Fruit fly (Drosophila melanogaster) whole organism, embryonic: Measurements from ENCODE around the gene Trl.

ENCODE experiments used
- Ada2b ChIP-seq: fragments of 200-800 bp; sonication (Bioruptor generic); IDR thresholded peaks from 2 replicates; pipeline ENCODE4 v1.3.6; 2022; ENCODE audit warnings: missing biosample characterization, missing genetic modification characterization
- Adf1 ChIP-seq: fragments of 200-800 bp; sonication (Bioruptor generic); IDR thresholded peaks from 2 replicates; pipeline ENCODE4 v1.3.6; 2022; ENCODE audit warnings: missing biosample characterization, missing genetic modification characterization
- Atf6 ChIP-seq: fragments of 200-800 bp; sonication (Bioruptor generic); IDR thresholded peaks from 2 replicates; pipeline ENCODE4 v1.3.6; 2022; ENCODE audit warnings: missing biosample characterization, missing genetic modification characterization
- C15 ChIP-seq: fragments of 200-800 bp; sonication (Bioruptor generic); IDR thresholded peaks from 3 replicates; pipeline ENCODE4 v1.3.6; 2022; ENCODE audit warnings: missing biosample characterization, missing genetic modification characterization
- CG10147 ChIP-seq: fragments of 200-800 bp; sonication (Bioruptor generic); optimal IDR thresholded peaks from 2 replicates; lab custom pipeline; 2019; ENCODE audit warnings: missing biosample characterization, mild to moderate bottlenecking, missing genetic modification characterization, moderate library complexity
- CG13424 ChIP-seq: fragments of 200-800 bp; sonication (Bioruptor generic); optimal IDR thresholded peaks from 2 replicates; lab custom pipeline; 2019; ENCODE audit warnings: missing biosample characterization, mild to moderate bottlenecking, missing genetic modification characterization, moderate library complexity
- CG14710 ChIP-seq: fragments of 200-800 bp; sonication (Bioruptor generic); optimal IDR thresholded peaks from 3 replicates; lab custom pipeline; 2019; ENCODE audit warnings: missing biosample characterization, mild to moderate bottlenecking, missing genetic modification characterization, moderate library complexity
- CG15514 ChIP-seq: fragments of 200-800 bp; sonication (Bioruptor generic); optimal IDR thresholded peaks from 3 replicates; lab custom pipeline; 2017; ENCODE audit warnings: missing biosample characterization, missing genetic modification characterization, mild to moderate bottlenecking, moderate library complexity, missing genetic modification reagents
- CG15696 ChIP-seq: fragments of 200-800 bp; sonication (Bioruptor generic); optimal IDR thresholded peaks from 2 replicates; lab custom pipeline; 2019; ENCODE audit warnings: missing biosample characterization, mild to moderate bottlenecking, missing genetic modification characterization, moderate library complexity
- CG17568 ChIP-seq: fragments of 200-800 bp; sonication (Bioruptor generic); optimal IDR thresholded peaks from 2 replicates; lab custom pipeline; 2018; ENCODE audit warnings: missing biosample characterization, mild to moderate bottlenecking, missing genetic modification characterization, moderate library complexity
- CG18599 ChIP-seq: fragments of 200-800 bp; sonication (Bioruptor generic); optimal IDR thresholded peaks from 3 replicates; lab custom pipeline; 2017; ENCODE audit warnings: missing biosample characterization, missing genetic modification characterization, mild to moderate bottlenecking, moderate library complexity, missing genetic modification reagents
- CG2875 ChIP-seq: fragments of 200-800 bp; sonication (Bioruptor generic); optimal IDR thresholded peaks from 2 replicates; lab custom pipeline; 2017; ENCODE audit warnings: missing biosample characterization, mild to moderate bottlenecking, missing genetic modification characterization, missing genetic modification reagents
- CG4730 ChIP-seq: fragments of 200-800 bp; sonication (Bioruptor generic); IDR thresholded peaks from 2 replicates; pipeline ENCODE4 v1.3.6; 2022; ENCODE audit warnings: missing biosample characterization, missing genetic modification characterization
- CG5180 ChIP-seq: fragments of 200-800 bp; sonication (Bioruptor generic); optimal IDR thresholded peaks from 3 replicates; lab custom pipeline; 2017; ENCODE audit warnings: missing biosample characterization, missing genetic modification characterization, mild to moderate bottlenecking, moderate library complexity, missing genetic modification reagents
- CG5953 ChIP-seq: fragments of 200-800 bp; sonication (Bioruptor generic); IDR thresholded peaks from 2 replicates; pipeline ENCODE4 v1.3.6; 2022; ENCODE audit warnings: missing biosample characterization, missing genetic modification characterization
- CG6854 ChIP-seq: fragments of 200-800 bp; sonication (Bioruptor generic); optimal IDR thresholded peaks from 3 replicates; lab custom pipeline; 2017; ENCODE audit warnings: missing biosample characterization, mild to moderate bottlenecking, missing genetic modification characterization
- CG7928 ChIP-seq: fragments of 200-800 bp; sonication (Bioruptor generic); optimal IDR thresholded peaks from 2 replicates; lab custom pipeline; 2017; ENCODE audit warnings: missing biosample characterization, mild to moderate bottlenecking, missing genetic modification characterization
- CG8089 ChIP-seq: fragments of 200-800 bp; sonication (Bioruptor generic); optimal IDR thresholded peaks from 3 replicates; lab custom pipeline; 2016; ENCODE audit warnings: missing biosample characterization, missing genetic modification characterization
- CG9727 ChIP-seq: fragments of 200-800 bp; sonication (Bioruptor generic); optimal IDR thresholded peaks from 3 replicates; lab custom pipeline; 2017; ENCODE audit warnings: missing biosample characterization, mild to moderate bottlenecking, missing genetic modification characterization
- CG9797 ChIP-seq: fragments of 200-800 bp; sonication (Bioruptor generic); optimal IDR thresholded peaks from 3 replicates; lab custom pipeline; 2018; ENCODE audit warnings: missing biosample characterization, mild to moderate bottlenecking, missing genetic modification characterization
- E2f1 ChIP-seq: fragments of 200-800 bp; sonication (Bioruptor generic); IDR thresholded peaks from 2 replicates; pipeline ENCODE4 v1.3.6; 2022; ENCODE audit warnings: missing biosample characterization, missing genetic modification characterization
- GATAe ChIP-seq: fragments of 200-800 bp; sonication (Bioruptor generic); conservative IDR thresholded peaks from 2 replicates; pipeline ENCODE4 v1.3.6; 2022; ENCODE audit warnings: missing biosample characterization, missing genetic modification characterization
- Gsc ChIP-seq: fragments of 200-800 bp; sonication (Bioruptor generic); IDR thresholded peaks from 2 replicates; pipeline ENCODE4 v1.3.6; 2022; ENCODE audit warnings: missing biosample characterization, missing genetic modification characterization
- Hand ChIP-seq: fragments of 200-800 bp; sonication (Bioruptor generic); optimal IDR thresholded peaks from 2 replicates; lab custom pipeline; 2017; ENCODE audit warnings: mild to moderate bottlenecking, missing biosample characterization, missing genetic modification reagents, missing genetic modification characterization
- Hmr ChIP-seq: fragments of 200-800 bp; sonication (Bioruptor generic); optimal IDR thresholded peaks from 3 replicates; lab custom pipeline; 2017; ENCODE audit warnings: mild to moderate bottlenecking, missing biosample characterization, missing genetic modification reagents, missing genetic modification characterization
- Poxn ChIP-seq: fragments of 200-800 bp; sonication (Bioruptor generic); IDR thresholded peaks from 2 replicates; pipeline ENCODE4 v1.3.6; 2022; ENCODE audit warnings: missing biosample characterization, missing genetic modification characterization
- Ravus ChIP-seq: fragments of 200-800 bp; sonication (Bioruptor generic); IDR thresholded peaks from 2 replicates; pipeline ENCODE4 v1.3.6; 2022; ENCODE audit warnings: missing biosample characterization, missing genetic modification characterization
- Trl ChIP-seq, 3 experiments: fragments of >200 bp in 2 of 3; fragments of 200-800 bp in 1 of 3; sonication (Bioruptor generic) in 1 of 3; optimal IDR thresholded peaks; 2 replicates in 1 of 3; 3 replicates in 2 of 3; lab custom pipeline; 2016 to 2017; ENCODE audit warnings: missing biosample characterization in 1 of 3, missing genetic modification characterization in 1 of 3
- Vsx1 ChIP-seq: fragments of 200-800 bp; sonication (Bioruptor generic); optimal IDR thresholded peaks from 2 replicates; lab custom pipeline; 2017; ENCODE audit warnings: missing biosample characterization, mild to moderate bottlenecking, missing genetic modification characterization, missing genetic modification reagents
- Xbp1 ChIP-seq: fragments of 200-800 bp; sonication (Bioruptor generic); optimal IDR thresholded peaks from 3 replicates; lab custom pipeline; 2016; ENCODE audit warnings: missing biosample characterization, mild to moderate bottlenecking, missing genetic modification characterization
- YL-1 ChIP-seq: fragments of 200-800 bp; sonication (Bioruptor generic); optimal IDR thresholded peaks from 3 replicates; lab custom pipeline; 2017; ENCODE audit warnings: missing biosample characterization, mild to moderate bottlenecking, missing genetic modification characterization
- amos ChIP-seq: fragments of 200-800 bp; sonication (Bioruptor generic); IDR thresholded peaks from 2 replicates; pipeline ENCODE4 v1.3.6; 2022; ENCODE audit warnings: missing biosample characterization, missing genetic modification characterization; ENCODE audit not compliant: partially characterized antibody
- chif ChIP-seq, 2 experiments: fragments of 200-800 bp; sonication (Bioruptor generic); optimal IDR thresholded peaks; 3 replicates each; lab custom pipeline; 2016; ENCODE audit warnings: missing biosample characterization in 2 of 2, missing genetic modification characterization in 2 of 2
- crol ChIP-seq: fragments of 200-800 bp; sonication (Bioruptor generic); IDR thresholded peaks from 2 replicates; pipeline ENCODE4 v1.3.6; 2022; ENCODE audit warnings: missing biosample characterization, missing genetic modification characterization
- dm ChIP-seq: fragments of 200-800 bp; sonication (Bioruptor generic); optimal IDR thresholded peaks from 3 replicates; lab custom pipeline; 2016; ENCODE audit warnings: missing biosample characterization, missing genetic modification characterization
- emc ChIP-seq: fragments of 200-800 bp; sonication (Bioruptor generic); optimal IDR thresholded peaks from 2 replicates; lab custom pipeline; 2016; ENCODE audit warnings: missing biosample characterization, missing genetic modification characterization
- ems ChIP-seq: fragments of 200-800 bp; sonication (Bioruptor generic); optimal IDR thresholded peaks from 3 replicates; lab custom pipeline; 2016; ENCODE audit warnings: missing biosample characterization, missing genetic modification characterization
- fd96Cb ChIP-seq: fragments of 200-800 bp; sonication (Bioruptor generic); optimal IDR thresholded peaks from 2 replicates; lab custom pipeline; 2018; ENCODE audit warnings: missing biosample characterization, mild to moderate bottlenecking, missing genetic modification characterization, moderate library complexity
- fu2 ChIP-seq: fragments of 200-800 bp; sonication (Bioruptor generic); optimal IDR thresholded peaks from 2 replicates; lab custom pipeline; 2016; ENCODE audit warnings: missing biosample characterization, missing genetic modification characterization
- hth ChIP-seq: fragments of >200 bp; optimal IDR thresholded peaks from 2 replicates; lab custom pipeline; 2017; ENCODE audit warnings: inconsistent platforms
- kni ChIP-seq: fragments of 200-800 bp; sonication (Bioruptor generic); optimal IDR thresholded peaks from 3 replicates; lab custom pipeline; 2017; ENCODE audit warnings: mild to moderate bottlenecking, missing biosample characterization, missing genetic modification reagents, missing genetic modification characterization
- nmo ChIP-seq: fragments of 200-800 bp; sonication (Bioruptor generic); optimal IDR thresholded peaks from 2 replicates; lab custom pipeline; 2018; ENCODE audit warnings: missing biosample characterization, mild to moderate bottlenecking, missing genetic modification characterization, moderate library complexity
- pnt ChIP-seq: fragments of 200-800 bp; sonication (Bioruptor generic); optimal IDR thresholded peaks from 3 replicates; lab custom pipeline; 2016; ENCODE audit warnings: missing biosample characterization, missing genetic modification characterization
- sc ChIP-seq, 3 experiments: fragments of >200 bp in 2 of 3; fragments of 200-800 bp in 1 of 3; sonication (Bioruptor generic) in 1 of 3; optimal IDR thresholded peaks; 2 replicates in 2 of 3; 3 replicates in 1 of 3; lab custom pipeline; 2017; ENCODE audit warnings: mild to moderate bottlenecking in 1 of 3, missing biosample characterization in 1 of 3, missing genetic modification characterization in 1 of 3, missing genetic modification reagents in 1 of 3
- slbo ChIP-seq: fragments of 200-800 bp; sonication (Bioruptor generic); IDR thresholded peaks from 2 replicates; pipeline ENCODE4 v1.3.6; 2022; ENCODE audit warnings: missing biosample characterization, missing genetic modification characterization
- unpg ChIP-seq: fragments of 200-800 bp; sonication (Bioruptor generic); optimal IDR thresholded peaks from 3 replicates; lab custom pipeline; 2018; ENCODE audit warnings: missing biosample characterization, mild to moderate bottlenecking, missing genetic modification characterization, moderate library complexity
- vvl ChIP-seq: fragments of 200-800 bp; sonication (Bioruptor generic); IDR thresholded peaks from 2 replicates; pipeline ENCODE4 v1.3.6; 2022; ENCODE audit warnings: missing biosample characterization, missing genetic modification characterization
- zf30C ChIP-seq: fragments of 200-800 bp; sonication (Bioruptor generic); optimal IDR thresholded peaks from 3 replicates; lab custom pipeline; 2018; ENCODE audit warnings: missing biosample characterization, mild to moderate bottlenecking, missing genetic modification characterization

Trl gene

dm6 chr3L:14756724-14757463 lies 4.0 kb downstream of the Trl start (continued):
- TF ChIP-seq chif (GFP tag; optimal IDR thresholded peaks at IDR 0.05; lab: Kevin White, UChicago) (peak; percentile 83 to 84), nmo (GFP tag; lab: Kevin White, UChicago) (peak; percentile 85), E2f1 (GFP tag; lab: Robert Waterston, UW) (peak; percentile 92), YL-1 (GFP tag; lab: Kevin White, UChicago) (peak; percentile 24), Poxn (GFP tag; lab: Robert Waterston, UW) (peak; percentile 74; the same call in 1 of the 2 replicates), CG5180 (GFP tag; lab: Kevin White, UChicago) (peak; percentile 74), Ravus (peak; percentile 60), dm (peak; percentile 76), CG15696 (tag; lab: Kevin White, UChicago) (peak; percentile 58), Adf1 (GFP tag; lab: Robert Waterston, UW) (peak; percentile 80), CG6854 (peak; percentile 78), hth (lab: Kevin White, UChicago) (no peak), fu2 (GFP tag; lab: Kevin White, UChicago) (peak; percentile 93), Ada2b (peak; percentile 89), vvl (GFP tag; lab: Robert Waterston, UW) (peak; percentile 95), fd96Cb (tag; lab: Kevin White, UChicago) (peak; percentile 81), emc (GFP tag; lab: Kevin White, UChicago) (peak; percentile 88), Hand (GFP tag; lab: Kevin White, UChicago) (peak; percentile 87), GATAe (GFP tag; lab: Robert Waterston, UW) (peak; percentile 73), CG5953 (peak; percentile 89), CG17568 (GFP tag; lab: Kevin White, UChicago) (peak; percentile 10), CG10147 (GFP tag; lab: Kevin White, UChicago) (peak; percentile 72), CG18599 (GFP tag; lab: Kevin White, UChicago) (peak; percentile 96), sc (optimal IDR thresholded peaks at IDR 0.05; lab: Kevin White, UChicago) (no peak), sc (GFP tag; optimal IDR thresholded peaks at IDR 0.05; lab: Kevin White, UChicago) (peak; percentile 50), CG9727 (peak; percentile 87), Gsc (GFP tag; lab: Robert Waterston, UW) (no peak; the same call in 1 of the 2 replicates), crol (GFP tag; lab: Robert Waterston, UW) (peak; percentile 70), CG15514 (peak; percentile 78), pnt (GFP tag; lab: Kevin White, UChicago) (peak; percentile 90), CG7928 (GFP tag; lab: Kevin White, UChicago) (peak; percentile 62), CG14710 (tag; lab: Kevin White, UChicago) (peak; percentile 45), Atf6 (peak; percentile 95), Hmr (GFP tag; lab: Kevin White, UChicago) (peak; percentile 95), CG8089 (GFP tag; lab: Kevin White, UChicago) (peak; percentile 87), Trl (optimal IDR thresholded peaks at IDR 0.05; lab: Kevin White, UChicago) (peak in 1 of 2 experiments; percentile 96), Trl (GFP tag; optimal IDR thresholded peaks at IDR 0.05; lab: Kevin White, UChicago) (peak; percentile 90), CG13424 (tag; lab: Kevin White, UChicago) (peak; percentile 87), CG4730 (GFP tag; lab: Robert Waterston, UW) (peak; percentile 81), unpg (GFP tag; lab: Kevin White, UChicago) (peak; percentile 86), C15 (GFP tag; lab: Robert Waterston, UW) (peak; percentile 88), Xbp1 (GFP tag; lab: Kevin White, UChicago) (peak; percentile 91), Vsx1 (GFP tag; lab: Kevin White, UChicago) (peak; percentile 69), CG9797 (no peak), kni (GFP tag; lab: Kevin White, UChicago) (peak; percentile 68), zf30C (peak; percentile 20), slbo (GFP tag; lab: Robert Waterston, UW) (peak; percentile 96), amos (GFP tag; lab: Robert Waterston, UW) (no peak), ems (GFP tag; lab: Kevin White, UChicago) (peak; percentile 84), CG2875 (GFP tag; lab: Kevin White, UChicago) (peak; percentile 75)
